Worm (Caenorhabditis elegans) whole organism, L4 larva: ENCODE data around the gene tag-342.
A peak's percentile ranks its signal among the peaks of the same experiment; 100 is the strongest.
"Not testable (repeated sequence)": the region's sequence is repeated elsewhere in the genome, so short reads cannot be mapped to it uniquely, and the experiment has no call there.

Experiments
- T20F7.1 ChIP-seq: fragments of 200-800 bp; sonication (Bioruptor generic); optimal IDR thresholded peaks from 2 replicates; lab custom pipeline; 2018; ENCODE audit warnings: mild to moderate bottlenecking, missing genetic modification characterization, missing compliant biosample characterization
- ctbp-1 ChIP-seq: fragments of 200-800 bp; sonication (Bioruptor generic); IDR thresholded peaks from 2 replicates; pipeline ENCODE4 v1.3.6; 2022; ENCODE audit warnings: missing genetic modification reagents, missing genetic modification characterization, missing compliant biosample characterization
- dpl-1 ChIP-seq: fragments of 150-350 bp; optimal IDR thresholded peaks from 2 replicates; lab custom pipeline; 2014; ENCODE audit warnings: missing biosample characterization, missing genetic modification reagents, missing genetic modification characterization
- jun-1 ChIP-seq: fragments of 150-350 bp; optimal IDR thresholded peaks from 2 replicates; lab custom pipeline; 2014; ENCODE audit warnings: missing biosample characterization, missing genetic modification reagents, missing genetic modification characterization
- mep-1 ChIP-seq: fragments of 150-350 bp; sonication (generic microtip); optimal IDR thresholded peaks from 3 replicates; lab custom pipeline; 2014; ENCODE audit warnings: missing biosample characterization, missing genetic modification characterization
- nhr-11 ChIP-seq: fragments of 150-350 bp; optimal IDR thresholded peaks from 2 replicates; lab custom pipeline; 2014; ENCODE audit warnings: missing biosample characterization, missing genetic modification characterization
- unc-39 ChIP-seq: sonication (generic microtip); optimal IDR thresholded peaks from 2 replicates; lab custom pipeline; 2017; ENCODE audit warnings: missing biosample characterization, missing genetic modification characterization
- unc-62 ChIP-seq, 3 experiments: fragments of 150-350 bp in 1 of 3; sonication (generic microtip); optimal IDR thresholded peaks in 2 of 3; peaks in 1 of 3; 1 replicate in 1 of 3; 2 replicates in 2 of 3; lab custom pipeline; 2014 to 2017; ENCODE audit warnings: missing biosample characterization in 3 of 3, missing genetic modification characterization in 3 of 3, missing genetic modification reagents in 3 of 3, missing genotype in 1 of 3
- vab-7 ChIP-seq: fragments of 200-800 bp; sonication (Bioruptor generic); IDR thresholded peaks from 2 replicates; pipeline ENCODE4 v1.3.6; 2022; ENCODE audit warnings: missing genetic modification reagents, missing genetic modification characterization, missing compliant biosample characterization
- zag-1 ChIP-seq: fragments of 150-350 bp; optimal IDR thresholded peaks from 2 replicates; lab custom pipeline; 2014; ENCODE audit warnings: missing biosample characterization, missing genetic modification characterization

DNA sequence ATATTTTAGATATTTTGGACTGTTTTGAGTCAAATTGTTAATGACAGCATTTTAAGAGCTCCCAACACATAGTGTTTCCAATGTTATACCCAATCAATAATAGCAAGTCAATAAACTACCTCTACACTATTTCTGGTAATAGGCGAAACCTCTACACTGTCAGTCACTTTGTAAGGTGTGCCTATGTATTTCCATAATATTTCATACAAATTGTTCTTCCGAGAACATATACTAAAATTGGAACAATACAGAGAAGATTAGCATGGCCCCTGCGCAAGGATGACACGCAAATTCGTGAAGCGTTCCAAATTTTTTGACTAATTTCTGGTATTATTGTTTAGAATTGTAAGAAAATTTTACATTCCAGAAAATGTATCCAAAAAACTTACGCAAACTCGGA lies 22.3 kb upstream of the tag-342 start:
- not testable (repeated sequence) for TF ChIP-seq jun-1 (tag; lab: Kevin White, UChicago); mep-1 (tag; lab: Kevin White, UChicago); ctbp-1; nhr-11; unc-62 (tag; optimal IDR thresholded peaks at IDR 0.05; lab: Kevin White, UChicago); dpl-1; unc-39 (tag; lab: Kevin White, UChicago); zag-1 (tag; lab: Kevin White, UChicago); vab-7 (GFP tag; lab: Robert Waterston, UW); T20F7.1 (GFP tag; lab: Kevin White, UChicago)
- TF ChIP-seq unc-62 (GFP tag; optimal IDR thresholded peaks at IDR 0.05 in 1 of 2; lab: Kevin White, UChicago): peak in 1 of 2 experiments; percentile 36
